Fruit fly (Drosophila melanogaster) whole organism, prepupa: Measurements from ENCODE around the gene Pif1A.
A peak's percentile ranks its signal among the peaks of the same experiment; 100 is the strongest.

ENCODE experiments used
- Blimp-1 ChIP-seq: fragments of 200-800 bp; sonication (Bioruptor generic); optimal IDR thresholded peaks from 3 replicates; lab custom pipeline; 2017; ENCODE audit warnings: missing biosample characterization, missing genetic modification characterization, mild to moderate bottlenecking, moderate library complexity, missing genetic modification reagents
- CG10669 ChIP-seq: fragments of 200-800 bp; sonication (Bioruptor generic); optimal IDR thresholded peaks from 3 replicates; lab custom pipeline; 2018; ENCODE audit warnings: missing biosample characterization, mild to moderate bottlenecking, missing genetic modification characterization, moderate library complexity
- CG11294 ChIP-seq: fragments of 200-800 bp; sonication (Bioruptor generic); IDR thresholded peaks from 2 replicates; pipeline ENCODE4 v1.3.6; 2022; ENCODE audit warnings: missing biosample characterization, missing genetic modification characterization
- CG11762 ChIP-seq: fragments of 200-800 bp; sonication (Bioruptor generic); optimal IDR thresholded peaks from 3 replicates; lab custom pipeline; 2016; ENCODE audit warnings: missing biosample characterization, missing genetic modification characterization; ENCODE audit not compliant: insufficient read depth
- CG1621 ChIP-seq: fragments of 200-800 bp; sonication (Bioruptor generic); optimal IDR thresholded peaks from 3 replicates; lab custom pipeline; 2018; ENCODE audit warnings: missing biosample characterization, mild to moderate bottlenecking, missing genetic modification characterization
- CG16779 ChIP-seq: fragments of 200-800 bp; sonication (Bioruptor generic); optimal IDR thresholded peaks from 3 replicates; lab custom pipeline; 2017; ENCODE audit warnings: missing biosample characterization, mild to moderate bottlenecking, missing genetic modification characterization
- CG3032 ChIP-seq: fragments of 200-800 bp; optimal IDR thresholded peaks from 2 replicates; lab custom pipeline; 2019; ENCODE audit warnings: missing biosample characterization, mild to moderate bottlenecking, missing genetic modification characterization, moderate library complexity
- CG31627 ChIP-seq: fragments of 200-800 bp; sonication (Bioruptor generic); optimal IDR thresholded peaks from 3 replicates; lab custom pipeline; 2016; ENCODE audit warnings: missing biosample characterization, missing genetic modification characterization
- CG32006 ChIP-seq: fragments of 200-800 bp; sonication (Bioruptor generic); optimal IDR thresholded peaks from 3 replicates; lab custom pipeline; 2017; ENCODE audit warnings: missing biosample characterization, mild to moderate bottlenecking, missing genetic modification characterization
- CG3919 ChIP-seq: fragments of 200-800 bp; sonication (Bioruptor generic); optimal IDR thresholded peaks from 3 replicates; lab custom pipeline; 2016; ENCODE audit warnings: missing biosample characterization, missing genetic modification characterization
- CG4318 ChIP-seq: fragments of 200-800 bp; sonication (Bioruptor generic); optimal IDR thresholded peaks from 3 replicates; lab custom pipeline; 2017; ENCODE audit warnings: missing biosample characterization, mild to moderate bottlenecking, missing genetic modification characterization
- CG6163 ChIP-seq: fragments of 200-800 bp; sonication (Bioruptor generic); IDR thresholded peaks from 3 replicates; pipeline ENCODE4 v1.3.6; 2022; ENCODE audit warnings: missing biosample characterization, missing genetic modification characterization
- CG6276 ChIP-seq: fragments of 200-800 bp; sonication (Bioruptor generic); optimal IDR thresholded peaks from 2 replicates; lab custom pipeline; 2017; ENCODE audit warnings: missing biosample characterization, mild to moderate bottlenecking, missing genetic modification characterization
- CG6792 ChIP-seq: fragments of 200-800 bp; sonication (Bioruptor generic); optimal IDR thresholded peaks from 3 replicates; lab custom pipeline; 2016; ENCODE audit warnings: missing biosample characterization, missing genetic modification characterization
- CG6808 ChIP-seq: fragments of 200-800 bp; sonication (Bioruptor generic); optimal IDR thresholded peaks from 3 replicates; lab custom pipeline; 2017; ENCODE audit warnings: missing biosample characterization, missing genetic modification characterization, mild to moderate bottlenecking, moderate library complexity, missing genetic modification reagents
- CG6854 ChIP-seq: fragments of 200-800 bp; sonication (Bioruptor generic); optimal IDR thresholded peaks from 2 replicates; lab custom pipeline; 2017; ENCODE audit warnings: missing biosample characterization, mild to moderate bottlenecking, missing genetic modification characterization
- CG7368 ChIP-seq: fragments of 200-800 bp; sonication (Bioruptor generic); optimal IDR thresholded peaks from 3 replicates; lab custom pipeline; 2016; ENCODE audit warnings: missing biosample characterization, missing genetic modification characterization
- CG8319 ChIP-seq: fragments of 200-800 bp; sonication (Bioruptor generic); optimal IDR thresholded peaks from 3 replicates; lab custom pipeline; 2016; ENCODE audit warnings: missing biosample characterization, missing genetic modification characterization
- CG8632 ChIP-seq: fragments of 200-800 bp; sonication (Bioruptor generic); optimal IDR thresholded peaks from 3 replicates; lab custom pipeline; 2016; ENCODE audit warnings: missing biosample characterization, missing genetic modification characterization
- CG9139 ChIP-seq: fragments of 200-800 bp; sonication (Bioruptor generic); optimal IDR thresholded peaks from 3 replicates; lab custom pipeline; 2017; ENCODE audit warnings: missing biosample characterization, mild to moderate bottlenecking, missing genetic modification characterization
- Eip78C ChIP-seq: fragments of 200-800 bp; sonication (Bioruptor generic); peaks from one replicate; lab custom pipeline; 2016; ENCODE audit warnings: missing biosample characterization, missing genetic modification characterization
- Eip93F ChIP-seq: fragments of 200-800 bp; sonication (Bioruptor generic); optimal IDR thresholded peaks from 2 replicates; lab custom pipeline; 2016; ENCODE audit warnings: missing biosample characterization, mild to moderate bottlenecking, missing genetic modification characterization
- Ets21C ChIP-seq: fragments of 200-800 bp; sonication (Bioruptor generic); optimal IDR thresholded peaks from 3 replicates; lab custom pipeline; 2016; ENCODE audit warnings: missing biosample characterization, missing genetic modification characterization
- Ets96B ChIP-seq: fragments of 200-800 bp; optimal IDR thresholded peaks from 2 replicates; lab custom pipeline; 2019; ENCODE audit warnings: missing biosample characterization, mild to moderate bottlenecking, missing genetic modification characterization, moderate library complexity
- Gug ChIP-seq: fragments of 200-800 bp; sonication (Bioruptor generic); IDR thresholded peaks from 2 replicates; pipeline ENCODE4 v1.3.6; 2022; ENCODE audit warnings: missing biosample characterization, missing genetic modification characterization
- Hr38 ChIP-seq: sonication (Bioruptor generic); optimal IDR thresholded peaks from 2 replicates; lab custom pipeline; 2016; ENCODE audit warnings: missing biosample characterization, missing genetic modification characterization
- Hr39 ChIP-seq: fragments of 200-800 bp; sonication (Bioruptor generic); optimal IDR thresholded peaks from 2 replicates; lab custom pipeline; 2016; ENCODE audit warnings: missing biosample characterization, missing genetic modification characterization
- Hr4 ChIP-seq: fragments of 200-800 bp; sonication (Bioruptor generic); optimal IDR thresholded peaks from 3 replicates; lab custom pipeline; 2016; ENCODE audit warnings: missing biosample characterization, missing genetic modification characterization
- Lpt ChIP-seq: fragments of 200-800 bp; sonication (Bioruptor generic); optimal IDR thresholded peaks from 3 replicates; lab custom pipeline; 2016; ENCODE audit warnings: missing biosample characterization, missing genetic modification characterization
- Met ChIP-seq: fragments of 200-800 bp; sonication (Bioruptor generic); optimal IDR thresholded peaks from 3 replicates; lab custom pipeline; 2016; ENCODE audit warnings: missing biosample characterization, missing genetic modification characterization
- OdsH ChIP-seq: fragments of 200-800 bp; sonication (Bioruptor generic); optimal IDR thresholded peaks from 3 replicates; lab custom pipeline; 2016; ENCODE audit warnings: missing biosample characterization, missing genetic modification characterization
- Smox ChIP-seq: fragments of 200-800 bp; sonication (Bioruptor generic); optimal IDR thresholded peaks from 3 replicates; lab custom pipeline; 2016; ENCODE audit warnings: missing biosample characterization, missing genetic modification characterization
- Sox102F ChIP-seq: fragments of 200-800 bp; sonication (Bioruptor generic); optimal IDR thresholded peaks from 2 replicates; lab custom pipeline; 2016; ENCODE audit warnings: missing biosample characterization, mild to moderate bottlenecking, missing genetic modification characterization
- Sox14 ChIP-seq: fragments of 200-800 bp; sonication (Bioruptor generic); optimal IDR thresholded peaks from 3 replicates; lab custom pipeline; 2016; ENCODE audit warnings: missing biosample characterization, missing genetic modification characterization
- Sox15 ChIP-seq: fragments of 200-800 bp; sonication (Bioruptor generic); optimal IDR thresholded peaks from 3 replicates; lab custom pipeline; 2016; ENCODE audit warnings: missing biosample characterization, missing genetic modification characterization
- acj6 ChIP-seq: fragments of 200-800 bp; sonication (Bioruptor generic); optimal IDR thresholded peaks from 3 replicates; lab custom pipeline; 2016; ENCODE audit warnings: missing biosample characterization, missing genetic modification characterization
- eg ChIP-seq: fragments of 200-800 bp; sonication (Bioruptor generic); IDR thresholded peaks from 3 replicates; pipeline ENCODE4 v1.3.6; 2022; ENCODE audit warnings: missing biosample characterization, missing genetic modification characterization
- fd85E ChIP-seq: fragments of 200-800 bp; sonication (Bioruptor generic); optimal IDR thresholded peaks from 3 replicates; lab custom pipeline; 2016; ENCODE audit warnings: missing biosample characterization, missing genetic modification characterization
- fkh ChIP-seq: fragments of 200-800 bp; sonication (Bioruptor generic); optimal IDR thresholded peaks from 3 replicates; lab custom pipeline; 2017; ENCODE audit warnings: missing biosample characterization, mild to moderate bottlenecking, missing genetic modification characterization, moderate library complexity
- lz ChIP-seq: fragments of 200-800 bp; sonication (Bioruptor generic); optimal IDR thresholded peaks from 3 replicates; lab custom pipeline; 2016; ENCODE audit warnings: missing biosample characterization, missing genetic modification characterization
- net ChIP-seq: fragments of 200-800 bp; sonication (Bioruptor generic); optimal IDR thresholded peaks from 3 replicates; lab custom pipeline; 2016; ENCODE audit warnings: missing biosample characterization, missing genetic modification characterization
- pdm3 ChIP-seq: fragments of 200-800 bp; sonication (Bioruptor generic); optimal IDR thresholded peaks from 3 replicates; lab custom pipeline; 2016; ENCODE audit warnings: missing biosample characterization, missing genetic modification characterization
- salr ChIP-seq, 2 experiments: fragments of 200-800 bp; sonication (Bioruptor generic); optimal IDR thresholded peaks; 3 replicates each; lab custom pipeline; 2016 to 2018; ENCODE audit warnings: missing biosample characterization in 2 of 2, missing genetic modification characterization in 2 of 2, mild to moderate bottlenecking in 1 of 2
- svp ChIP-seq: fragments of 200-800 bp; sonication (Bioruptor generic); peaks from one replicate; lab custom pipeline; 2016; ENCODE audit warnings: missing biosample characterization, missing genetic modification characterization
- topi ChIP-seq: fragments of 200-800 bp; sonication (Bioruptor generic); optimal IDR thresholded peaks from 3 replicates; lab custom pipeline; 2016; ENCODE audit warnings: missing biosample characterization, missing genetic modification characterization
- vri ChIP-seq: fragments of 200-800 bp; sonication (Bioruptor generic); optimal IDR thresholded peaks from 3 replicates; lab custom pipeline; 2016; ENCODE audit warnings: missing biosample characterization, mild to moderate bottlenecking, missing genetic modification characterization

Pif1A gene

dm6 chr3R:8811323-8811936, 10.5 kb upstream of the Pif1A start (continued):
- peak; percentile 99 for TF ChIP-seq Met
- TF ChIP-seq eg (GFP tag; lab: Robert Waterston, UW): peak; percentile 99
- peak; percentile 99 for TF ChIP-seq CG6276 (GFP tag; lab: Kevin White, UChicago)
- TF ChIP-seq CG7368: peak; percentile 98
- TF ChIP-seq Hr39 (GFP tag; lab: Kevin White, UChicago): peak; percentile 99
- peak; percentile 98 for TF ChIP-seq topi (GFP tag; lab: Kevin White, UChicago)
- peak; percentile 99 for TF ChIP-seq Sox14 (GFP tag; lab: Kevin White, UChicago)
- TF ChIP-seq Sox15 (GFP tag; lab: Kevin White, UChicago): peak; percentile 97
- peak; percentile 95 for TF ChIP-seq CG9139 (GFP tag; lab: Kevin White, UChicago)

- TF ChIP-seq CG6163 (GFP tag; lab: Robert Waterston, UW): peak; percentile 60; the same call in 1 of the 3 replicates
- TF ChIP-seq pdm3 (GFP tag; lab: Kevin White, UChicago): no peak
- TF ChIP-seq Sox15 (GFP tag; lab: Kevin White, UChicago): no peak
- TF ChIP-seq CG9139 (GFP tag; lab: Kevin White, UChicago): peak; percentile 51
- no peak for TF ChIP-seq svp
- peak; percentile 67 for TF ChIP-seq CG16779
- TF ChIP-seq eg (GFP tag; lab: Robert Waterston, UW): peak; percentile 70; the same call in 1 of the 3 replicates
- no peak for TF ChIP-seq Blimp-1 (GFP tag; lab: Kevin White, UChicago)
- peak; percentile 65 for TF ChIP-seq CG10669 (GFP tag; lab: Kevin White, UChicago)
- TF ChIP-seq net (GFP tag; lab: Kevin White, UChicago): peak; percentile 32
- TF ChIP-seq CG6276 (GFP tag; lab: Kevin White, UChicago): peak; percentile 85
- TF ChIP-seq Hr38: no peak
- no peak for TF ChIP-seq topi (GFP tag; lab: Kevin White, UChicago)
- TF ChIP-seq CG8319 (GFP tag; lab: Kevin White, UChicago): peak; percentile 66
- TF ChIP-seq CG32006 (GFP tag; lab: Kevin White, UChicago): peak; percentile 38
- TF ChIP-seq OdsH (GFP tag; lab: Kevin White, UChicago): peak; percentile 32
- TF ChIP-seq Eip78C (GFP tag; lab: Kevin White, UChicago): peak; percentile 77
- no peak for TF ChIP-seq CG31627 (GFP tag; lab: Kevin White, UChicago)
- no peak for TF ChIP-seq fd85E (GFP tag; lab: Kevin White, UChicago)
- peak; percentile 55 for TF ChIP-seq CG3919 (GFP tag; lab: Kevin White, UChicago)
- peak; percentile 88 for TF ChIP-seq Ets96B (tag; lab: Kevin White, UChicago)
- TF ChIP-seq CG8632 (GFP tag; lab: Kevin White, UChicago): peak; percentile 59
- peak; percentile 83 for TF ChIP-seq CG3032
- peak; percentile 56 for TF ChIP-seq CG6808 (GFP tag; lab: Kevin White, UChicago)
- no peak for TF ChIP-seq CG4318
- TF ChIP-seq Sox102F (GFP tag; lab: Kevin White, UChicago): peak; percentile 62
- TF ChIP-seq Sox14 (GFP tag; lab: Kevin White, UChicago): no peak
- peak; percentile 18 for TF ChIP-seq Met
- peak; percentile 28 for TF ChIP-seq Hr4 (GFP tag; lab: Kevin White, UChicago)
- no peak for TF ChIP-seq CG11762 (GFP tag; lab: Kevin White, UChicago)
- peak; percentile 11 for TF ChIP-seq CG6854 (GFP tag; lab: Kevin White, UChicago)
- peak; percentile 43 for TF ChIP-seq CG7368
- peak; percentile 16 for TF ChIP-seq Smox (GFP tag; lab: Kevin White, UChicago)
- TF ChIP-seq Gug (GFP tag; lab: Robert Waterston, UW): peak; percentile 71
- TF ChIP-seq acj6: no peak
- no peak for TF ChIP-seq Ets21C (GFP tag; lab: Kevin White, UChicago)
- TF ChIP-seq fkh: peak; percentile 98
- peak in 1 of 2 experiments; percentile 34 for TF ChIP-seq salr (GFP tag; optimal IDR thresholded peaks at IDR 0.05; lab: Kevin White, UChicago)
- TF ChIP-seq vri: peak; percentile 99
- TF ChIP-seq Eip93F (GFP tag; lab: Kevin White, UChicago): no peak
- TF ChIP-seq Lpt (GFP tag; lab: Kevin White, UChicago): peak; percentile 52
- peak; percentile 45 for TF ChIP-seq CG6792 (GFP tag; lab: Kevin White, UChicago)
- TF ChIP-seq lz (GFP tag; lab: Kevin White, UChicago): no peak
- TF ChIP-seq CG1621 (tag; lab: Kevin White, UChicago): peak; percentile 47
- peak; percentile 50; the same call in 1 of the 2 replicates for TF ChIP-seq CG11294 (GFP tag; lab: Robert Waterston, UW)
Observed at dm6 chr3R:8810397-8811184, 9.6 kb upstream of the Pif1A start.
